Fruit fly (Drosophila melanogaster) whole organism, embryonic: ENCODE results near the gene CG31358.

Experiments
- B-H1 ChIP-seq: fragments of 200-800 bp; sonication (Bioruptor generic); IDR thresholded peaks from 3 replicates; pipeline ENCODE4 v1.3.6; 2022; ENCODE audit warnings: missing biosample characterization, missing genetic modification characterization
- CG10267 ChIP-seq: fragments of 200-800 bp; sonication (Bioruptor generic); optimal IDR thresholded peaks from 2 replicates; lab custom pipeline; 2018; ENCODE audit warnings: missing biosample characterization, mild to moderate bottlenecking, missing genetic modification characterization, moderate library complexity
- CG10431 ChIP-seq: fragments of 200-800 bp; sonication (Bioruptor generic); optimal IDR thresholded peaks from 3 replicates; lab custom pipeline; 2018; ENCODE audit warnings: missing biosample characterization, mild to moderate bottlenecking, missing genetic modification characterization
- CG10543 ChIP-seq: fragments of 200-800 bp; sonication (Bioruptor generic); optimal IDR thresholded peaks from 3 replicates; lab custom pipeline; 2017; ENCODE audit warnings: missing biosample characterization, mild to moderate bottlenecking, missing genetic modification characterization, moderate library complexity
- CG11456 ChIP-seq: fragments of 200-800 bp; sonication (Bioruptor generic); IDR thresholded peaks from 3 replicates; pipeline ENCODE4 v1.3.6; 2022; ENCODE audit warnings: missing biosample characterization, missing genetic modification characterization
- CG11723 ChIP-seq: fragments of 200-800 bp; sonication (Bioruptor generic); optimal IDR thresholded peaks from 2 replicates; lab custom pipeline; 2017; ENCODE audit warnings: missing biosample characterization, mild to moderate bottlenecking, missing genetic modification characterization
- CG12104 ChIP-seq: fragments of 200-800 bp; sonication (Bioruptor generic); optimal IDR thresholded peaks from 3 replicates; lab custom pipeline; 2016; ENCODE audit warnings: missing biosample characterization, missing genetic modification characterization
- CG12659 ChIP-seq: fragments of 200-800 bp; sonication (Bioruptor generic); optimal IDR thresholded peaks from 3 replicates; lab custom pipeline; 2017; ENCODE audit warnings: mild to moderate bottlenecking, missing biosample characterization, missing genetic modification reagents, missing genetic modification characterization
- CG16779 ChIP-seq: fragments of 200-800 bp; sonication (Bioruptor generic); IDR thresholded peaks from 2 replicates; pipeline ENCODE4 v1.3.6; 2022; ENCODE audit warnings: missing biosample characterization, missing genetic modification characterization
- CG16863 ChIP-seq: fragments of 200-800 bp; sonication (Bioruptor generic); optimal IDR thresholded peaks from 3 replicates; lab custom pipeline; 2016; ENCODE audit warnings: missing biosample characterization, missing genetic modification characterization
- CG17359 ChIP-seq: fragments of 200-800 bp; sonication (Bioruptor generic); optimal IDR thresholded peaks from 3 replicates; lab custom pipeline; 2018; ENCODE audit warnings: missing biosample characterization, mild to moderate bottlenecking, missing genetic modification characterization, moderate library complexity
- CG17568 ChIP-seq: fragments of 200-800 bp; sonication (Bioruptor generic); optimal IDR thresholded peaks from 2 replicates; lab custom pipeline; 2018; ENCODE audit warnings: missing biosample characterization, mild to moderate bottlenecking, missing genetic modification characterization, moderate library complexity
- CG17829 ChIP-seq: fragments of 200-800 bp; optimal IDR thresholded peaks from 2 replicates; lab custom pipeline; 2019; ENCODE audit warnings: missing biosample characterization, mild to moderate bottlenecking, missing genetic modification characterization, moderate library complexity
- CG18262 ChIP-seq: fragments of 200-800 bp; optimal IDR thresholded peaks from 3 replicates; lab custom pipeline; 2019; ENCODE audit warnings: missing biosample characterization, mild to moderate bottlenecking, missing genetic modification characterization, moderate library complexity
- CG18476 ChIP-seq: fragments of 200-800 bp; sonication (Bioruptor generic); optimal IDR thresholded peaks from 2 replicates; lab custom pipeline; 2016; ENCODE audit warnings: missing biosample characterization, mild to moderate bottlenecking, missing genetic modification characterization
- CG2199 ChIP-seq: fragments of 200-800 bp; sonication (Bioruptor generic); IDR thresholded peaks from 3 replicates; pipeline ENCODE4 v1.3.6; 2022; ENCODE audit warnings: missing biosample characterization, missing genetic modification characterization
- CG33213 ChIP-seq: fragments of 200-800 bp; sonication (Bioruptor generic); optimal IDR thresholded peaks from 3 replicates; lab custom pipeline; 2016; ENCODE audit warnings: missing biosample characterization, missing genetic modification characterization
- CG4282 ChIP-seq: fragments of 200-800 bp; sonication (Bioruptor generic); optimal IDR thresholded peaks from 2 replicates; lab custom pipeline; 2016; ENCODE audit warnings: missing biosample characterization, missing genetic modification characterization
- CG4360 ChIP-seq: fragments of 200-800 bp; sonication (Bioruptor generic); IDR thresholded peaks from 2 replicates; pipeline ENCODE4 v1.3.6; 2022; ENCODE audit warnings: missing biosample characterization, missing genetic modification characterization
- CG4404 ChIP-seq: fragments of 200-800 bp; sonication (Bioruptor generic); IDR thresholded peaks from 2 replicates; pipeline ENCODE4 v1.3.6; 2022; ENCODE audit warnings: missing biosample characterization, missing genetic modification characterization
- CG4617 ChIP-seq: fragments of 200-800 bp; sonication (Bioruptor generic); optimal IDR thresholded peaks from 3 replicates; lab custom pipeline; 2016; ENCODE audit warnings: missing biosample characterization, missing genetic modification characterization, borderline replicate concordance
- CG6175 ChIP-seq: fragments of 200-800 bp; sonication (Bioruptor generic); IDR thresholded peaks from 3 replicates; pipeline ENCODE4 v1.3.6; 2022; ENCODE audit warnings: missing biosample characterization, missing genetic modification characterization
- CG6654 ChIP-seq: fragments of 200-800 bp; sonication (Bioruptor generic); optimal IDR thresholded peaks from 2 replicates; lab custom pipeline; 2017; ENCODE audit warnings: missing biosample characterization, mild to moderate bottlenecking, missing genetic modification characterization
- CG6689 ChIP-seq: fragments of 200-800 bp; sonication (Bioruptor generic); IDR thresholded peaks from 2 replicates; pipeline ENCODE4 v1.3.6; 2022; ENCODE audit warnings: missing biosample characterization, missing genetic modification characterization
- CG6791 ChIP-seq: fragments of 200-800 bp; sonication (Bioruptor generic); IDR thresholded peaks from 3 replicates; pipeline ENCODE4 v1.3.6; 2022; ENCODE audit warnings: missing biosample characterization, missing genetic modification characterization; ENCODE audit not compliant: partially characterized antibody
- CG7357 ChIP-seq: fragments of 200-800 bp; sonication (Bioruptor generic); IDR thresholded peaks from 3 replicates; pipeline ENCODE4 v1.3.6; 2022; ENCODE audit warnings: missing biosample characterization, missing genetic modification characterization
- CG7372 ChIP-seq: fragments of 200-800 bp; sonication (Bioruptor generic); IDR thresholded peaks from 2 replicates; pipeline ENCODE4 v1.3.6; 2022; ENCODE audit warnings: missing biosample characterization, missing genetic modification characterization
- Chrac-16 ChIP-seq: fragments of 200-800 bp; sonication (Bioruptor generic); optimal IDR thresholded peaks from 3 replicates; lab custom pipeline; 2016; ENCODE audit warnings: missing biosample characterization, missing genetic modification characterization
- Dip3 ChIP-seq: fragments of 200-800 bp; sonication (Bioruptor generic); optimal IDR thresholded peaks from 3 replicates; lab custom pipeline; 2016; ENCODE audit warnings: missing biosample characterization, missing genetic modification characterization
- Doc2 ChIP-seq: fragments of 200-800 bp; sonication (Bioruptor generic); IDR thresholded peaks from 2 replicates; pipeline ENCODE4 v1.3.6; 2022; ENCODE audit warnings: missing biosample characterization, missing genetic modification characterization
- Fer1 ChIP-seq: fragments of 200-800 bp; sonication (Bioruptor generic); optimal IDR thresholded peaks from 2 replicates; lab custom pipeline; 2017; ENCODE audit warnings: missing biosample characterization, mild to moderate bottlenecking, missing genetic modification characterization
- HmgD ChIP-seq: fragments of 200-800 bp; sonication (Bioruptor generic); optimal IDR thresholded peaks from 3 replicates; lab custom pipeline; 2016; ENCODE audit warnings: missing biosample characterization, missing genetic modification characterization
- Hmr ChIP-seq: fragments of 200-800 bp; sonication (Bioruptor generic); optimal IDR thresholded peaks from 3 replicates; lab custom pipeline; 2017; ENCODE audit warnings: mild to moderate bottlenecking, missing biosample characterization, missing genetic modification reagents, missing genetic modification characterization
- Max ChIP-seq: fragments of 200-800 bp; sonication (Bioruptor generic); optimal IDR thresholded peaks from 2 replicates; lab custom pipeline; 2016; ENCODE audit warnings: missing biosample characterization, mild to moderate bottlenecking, missing genetic modification characterization
- Mes4 ChIP-seq: fragments of 200-800 bp; sonication (Bioruptor generic); optimal IDR thresholded peaks from 2 replicates; lab custom pipeline; 2016; ENCODE audit warnings: missing biosample characterization, missing genetic modification characterization
- PHDP ChIP-seq: fragments of 200-800 bp; sonication (Bioruptor generic); optimal IDR thresholded peaks from 3 replicates; lab custom pipeline; 2018; ENCODE audit warnings: missing biosample characterization, mild to moderate bottlenecking, missing genetic modification characterization, moderate library complexity
- Ptx1 ChIP-seq: fragments of 200-800 bp; sonication (Bioruptor generic); IDR thresholded peaks from 2 replicates; pipeline ENCODE4 v1.3.6; 2022; ENCODE audit warnings: missing biosample characterization, missing genetic modification characterization
- Spps ChIP-seq: fragments of 200-800 bp; sonication (Bioruptor generic); optimal IDR thresholded peaks from 2 replicates; lab custom pipeline; 2018; ENCODE audit warnings: missing biosample characterization, mild to moderate bottlenecking, missing genetic modification characterization
- ara ChIP-seq: fragments of 200-800 bp; sonication (Bioruptor generic); IDR thresholded peaks from 2 replicates; pipeline ENCODE4 v1.3.6; 2022; ENCODE audit warnings: missing biosample characterization, missing genetic modification characterization
- cg ChIP-seq: fragments of 200-800 bp; sonication (Bioruptor generic); optimal IDR thresholded peaks from 3 replicates; lab custom pipeline; 2019; ENCODE audit warnings: missing biosample characterization, mild to moderate bottlenecking, missing genetic modification characterization, moderate library complexity
- gce ChIP-seq: fragments of 200-800 bp; sonication (Bioruptor generic); IDR thresholded peaks from 3 replicates; pipeline ENCODE4 v1.3.6; 2022; ENCODE audit warnings: missing biosample characterization, missing genetic modification characterization
- gt ChIP-seq: fragments of 200-800 bp; sonication (Bioruptor generic); IDR thresholded peaks from 2 replicates; pipeline ENCODE4 v1.3.6; 2022; ENCODE audit warnings: missing biosample characterization, missing genetic modification characterization
- hbn ChIP-seq: fragments of 200-800 bp; sonication (Bioruptor generic); IDR thresholded peaks from 2 replicates; pipeline ENCODE4 v1.3.6; 2022; ENCODE audit warnings: missing biosample characterization, missing genetic modification characterization; ENCODE audit not compliant: partially characterized antibody
- kay ChIP-seq: fragments of 200-800 bp; sonication (Bioruptor generic); optimal IDR thresholded peaks from 2 replicates; lab custom pipeline; 2016; ENCODE audit warnings: missing biosample characterization, missing genetic modification characterization
- ken ChIP-seq: fragments of 200-800 bp; sonication (Bioruptor generic); IDR thresholded peaks from 3 replicates; pipeline ENCODE4 v1.3.6; 2022; ENCODE audit warnings: missing biosample characterization, missing genetic modification characterization
- nmo ChIP-seq: fragments of 200-800 bp; sonication (Bioruptor generic); optimal IDR thresholded peaks from 2 replicates; lab custom pipeline; 2018; ENCODE audit warnings: missing biosample characterization, mild to moderate bottlenecking, missing genetic modification characterization, moderate library complexity
- oc ChIP-seq: fragments of 200-800 bp; sonication (Bioruptor generic); optimal IDR thresholded peaks from 2 replicates; lab custom pipeline; 2018; ENCODE audit warnings: missing biosample characterization, mild to moderate bottlenecking, missing genetic modification characterization, moderate library complexity
- pzg ChIP-seq: fragments of 200-800 bp; sonication (Bioruptor generic); optimal IDR thresholded peaks from 3 replicates; lab custom pipeline; 2018; ENCODE audit warnings: missing biosample characterization, mild to moderate bottlenecking, missing genetic modification characterization, moderate library complexity
- run ChIP-seq: fragments of 200-800 bp; sonication (Bioruptor generic); optimal IDR thresholded peaks from 3 replicates; lab custom pipeline; 2018; ENCODE audit warnings: missing biosample characterization, mild to moderate bottlenecking, missing genetic modification characterization
- tx ChIP-seq: fragments of 200-800 bp; sonication (Bioruptor generic); optimal IDR thresholded peaks from 2 replicates; lab custom pipeline; 2016; ENCODE audit warnings: missing biosample characterization, missing genetic modification characterization

CG31358 gene

DNA sequence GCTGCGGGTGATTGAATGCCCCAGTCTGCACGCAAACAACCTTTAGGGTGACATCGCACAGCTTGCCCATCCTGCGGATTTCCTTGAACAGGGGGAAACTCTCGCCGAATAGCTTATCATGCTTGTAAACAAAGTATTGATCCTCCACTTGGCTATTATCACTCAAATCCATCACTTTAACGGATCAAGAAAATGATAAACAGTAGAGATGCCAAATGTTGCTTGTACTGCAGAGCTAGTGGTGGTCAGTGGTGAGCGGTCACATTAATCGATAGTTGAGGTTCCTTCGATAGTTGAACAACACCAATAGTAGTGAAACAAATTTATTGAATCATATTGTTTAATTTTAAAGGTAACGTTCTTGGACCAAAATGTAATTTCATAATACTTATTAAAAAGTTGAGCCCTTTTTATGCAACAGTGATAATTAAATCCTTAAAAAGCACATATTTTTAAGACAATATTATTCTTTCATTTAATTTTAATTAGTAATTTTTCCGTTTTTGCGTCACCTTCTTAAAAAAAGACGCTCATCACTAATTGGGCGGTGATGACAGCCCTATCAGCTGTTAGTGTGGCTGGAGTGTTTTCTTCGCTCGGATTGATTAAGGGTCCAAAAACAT is 21.2 kb downstream of the CG31358 start, which contains the start of the genes KLHL18 and GCC185 (continued):
- peak; percentile 78 for TF ChIP-seq Max (GFP tag; lab: Kevin White, UChicago)
- peak; percentile 66 for TF ChIP-seq Dip3 (GFP tag; lab: Kevin White, UChicago)
- no peak for TF ChIP-seq CG2199 (GFP tag; lab: Robert Waterston, UW)
- TF ChIP-seq CG17568 = no peak
- TF ChIP-seq CG4282 = peak; percentile 22
- peak; percentile 74 for TF ChIP-seq CG18476
- TF ChIP-seq CG7372 = peak; percentile 64
- TF ChIP-seq kay = peak; percentile 65
- peak; percentile 39 for TF ChIP-seq tx (GFP tag; lab: Kevin White, UChicago)
- no peak for TF ChIP-seq PHDP (tag; lab: Kevin White, UChicago)
- peak; percentile 42 for TF ChIP-seq pzg (GFP tag; lab: Kevin White, UChicago)
- peak; percentile 80 for TF ChIP-seq CG4617 (GFP tag; lab: Kevin White, UChicago)
- peak; percentile 49; the same call in 1 of the 2 replicates for TF ChIP-seq hbn (GFP tag; lab: Robert Waterston, UW)
- no peak for TF ChIP-seq CG6654
- peak; percentile 100 for TF ChIP-seq CG6689 (GFP tag; lab: Robert Waterston, UW)
- peak; percentile 80 for TF ChIP-seq CG10267 (tag; lab: Kevin White, UChicago)
- peak; percentile 76 for TF ChIP-seq CG12104 (GFP tag; lab: Kevin White, UChicago)
- 0 out of 3 replicates have a peak, but pooled peaks have one; percentile 61 for TF ChIP-seq ken (GFP tag; lab: Robert Waterston, UW)
- no peak for TF ChIP-seq Fer1 (GFP tag; lab: Kevin White, UChicago)
- peak; percentile 42; the same call in 1 of the 2 replicates for TF ChIP-seq Doc2 (GFP tag; lab: Robert Waterston, UW)
- TF ChIP-seq HmgD (GFP tag; lab: Kevin White, UChicago) = peak; percentile 31
- TF ChIP-seq B-H1 (GFP tag; lab: Robert Waterston, UW) = no peak
- peak; percentile 91 for TF ChIP-seq nmo
- TF ChIP-seq Spps = peak; percentile 45
- peak; percentile 80 for TF ChIP-seq Ptx1 (GFP tag; lab: Robert Waterston, UW)
- TF ChIP-seq CG10431 (GFP tag; lab: Kevin White, UChicago) = no peak
- TF ChIP-seq ara (GFP tag; lab: Robert Waterston, UW) = peak; percentile 52; the same call in 1 of the 2 replicates
- TF ChIP-seq CG17829 (tag; lab: Kevin White, UChicago) = peak; percentile 79
- TF ChIP-seq gce = no peak
- TF ChIP-seq CG17359 (tag; lab: Kevin White, UChicago) = peak; percentile 41
- TF ChIP-seq CG6175 (GFP tag; lab: Robert Waterston, UW) = no peak
- TF ChIP-seq CG4360 = no peak
- peak; percentile 75 for TF ChIP-seq CG10543
- 0 out of 3 replicates have a peak, but pooled peaks have one; percentile 17 for TF ChIP-seq CG7357 (GFP tag; lab: Robert Waterston, UW)
- TF ChIP-seq gt (GFP tag; lab: Robert Waterston, UW) = no peak
- peak; percentile 82 for TF ChIP-seq Chrac-16 (GFP tag; lab: Kevin White, UChicago)
- TF ChIP-seq CG11456 (GFP tag; lab: Robert Waterston, UW) = 0 out of 3 replicates have a peak, but pooled peaks have one; percentile 66
- no peak for TF ChIP-seq CG11723 (GFP tag; lab: Kevin White, UChicago)
- peak; percentile 62 for TF ChIP-seq Hmr (GFP tag; lab: Kevin White, UChicago)
- TF ChIP-seq CG16863 (GFP tag; lab: Kevin White, UChicago) = peak; percentile 49
- TF ChIP-seq oc (tag; lab: Kevin White, UChicago) = no peak
- TF ChIP-seq CG4404 (GFP tag; lab: Robert Waterston, UW) = peak; percentile 90
- peak; percentile 23 for TF ChIP-seq CG33213 (GFP tag; lab: Kevin White, UChicago)
- peak; percentile 72 for TF ChIP-seq CG18262 (tag; lab: Kevin White, UChicago)
- TF ChIP-seq Mes4 = no peak
- no peak for TF ChIP-seq CG16779 (GFP tag; lab: Robert Waterston, UW)
- peak; percentile 74 for TF ChIP-seq CG6791 (GFP tag; lab: Robert Waterston, UW)
- no peak for TF ChIP-seq cg (GFP tag; lab: Kevin White, UChicago)
- TF ChIP-seq CG12659 (GFP tag; lab: Kevin White, UChicago) = peak; percentile 68
- TF ChIP-seq run = peak; percentile 18
